Worm (Caenorhabditis elegans): ENCODE measurements around the gene ttr-20.

ce11 chrIV:4236671-4237070 lies 9.9 kb upstream of the ttr-20 start:
- TF ChIP-seq hlh-30 (tag; optimal IDR thresholded peaks at IDR 0.05; ENCODE audit: insufficient read depth) (no peak), F13H6.1 (tag; optimal IDR thresholded peaks at IDR 0.05) (no peak), ceh-14 (tag; optimal IDR thresholded peaks at IDR 0.05) (no peak)

Data from whole organism, late embryonic.